Fruit fly (Drosophila melanogaster): Measurements from ENCODE around the gene dsb.
A peak's percentile ranks its signal among the peaks of the same experiment; 100 is the strongest.

dsb gene

dm6 chr3L:1861794-1862447 is 48.1 kb downstream of the dsb start, which contains the start of gene Rap1 (continued):
- TF ChIP-seq Med (GFP tag) (peak; percentile 90), Mrtf (GFP tag; IDR thresholded peaks at IDR 0.05) (peak; percentile 68), ind (GFP tag; optimal IDR thresholded peaks at IDR 0.05) (peak; percentile 49), cas (GFP tag; IDR thresholded peaks at IDR 0.05) (peak; percentile 60; the same call in 1 of the 2 replicates), CG10321 (GFP tag; IDR thresholded peaks at IDR 0.05) (0 out of 2 replicates have a peak, but pooled peaks have one; percentile 25), sens (GFP tag) (peak; percentile 85), CG15073 (GFP tag; optimal IDR thresholded peaks at IDR 0.05) (no peak), lab (GFP tag; optimal IDR thresholded peaks at IDR 0.05) (peak; percentile 65), grn (GFP tag; optimal IDR thresholded peaks at IDR 0.05) (no peak), mirr (GFP tag; optimal IDR thresholded peaks at IDR 0.05) (peak; percentile 53), Hey (tag; optimal IDR thresholded peaks at IDR 0.05) (no peak), Dref (GFP tag; IDR thresholded peaks at IDR 0.05) (peak; percentile 56), D19B (GFP tag; optimal IDR thresholded peaks at IDR 0.05) (peak; percentile 36), aop (GFP tag; IDR thresholded peaks at IDR 0.05) (peak; percentile 9; the same call in 1 of the 2 replicates), Drgx (GFP tag; IDR thresholded peaks at IDR 0.05) (peak; percentile 35; the same call in 1 of the 2 replicates), zen (tag; optimal IDR thresholded peaks at IDR 0.05) (peak; percentile 35), CG1602 (GFP tag; optimal IDR thresholded peaks at IDR 0.05) (peak; percentile 45), en (GFP tag; optimal IDR thresholded peaks at IDR 0.05) (no peak), CG7963 (GFP tag; IDR thresholded peaks at IDR 0.05; ENCODE audit: partially characterized antibody) (peak; percentile 85), Mes4 (GFP tag; optimal IDR thresholded peaks at IDR 0.05) (peak; percentile 0), CG10543 (GFP tag; optimal IDR thresholded peaks at IDR 0.05) (peak; percentile 32), wor (GFP tag; IDR thresholded peaks at IDR 0.05) (peak; percentile 15; the same call in 1 of the 2 replicates), NC2α (GFP tag; optimal IDR thresholded peaks at IDR 0.05) (no peak), CG42726 (GFP tag; IDR thresholded peaks at IDR 0.05; ENCODE audit: partially characterized antibody) (peak; percentile 96), Hr51 (GFP tag; optimal IDR thresholded peaks at IDR 0.05) (peak in 1 of 2 experiments; percentile 39), emc (GFP tag; optimal IDR thresholded peaks at IDR 0.05) (peak; percentile 18), CG14050 (GFP tag; IDR thresholded peaks at IDR 0.05) (peak; percentile 28; the same call in 2 of the 3 replicates), Gsc (GFP tag; IDR thresholded peaks at IDR 0.05) (no peak), hkb (optimal IDR thresholded peaks at IDR 0.05) (no peak), hkb (GFP tag; IDR thresholded peaks at IDR 0.05) (0 out of 2 replicates have a peak, but pooled peaks have one; percentile 41), pnt (GFP tag; optimal IDR thresholded peaks at IDR 0.05) (peak; percentile 64), CG6765 (GFP tag; optimal IDR thresholded peaks at IDR 0.05) (no peak), HHEX (GFP tag; optimal IDR thresholded peaks at IDR 0.05) (peak; percentile 60), dan (GFP tag; IDR thresholded peaks at IDR 0.05) (0 out of 2 replicates have a peak, but pooled peaks have one; percentile 4), Hand (GFP tag; optimal IDR thresholded peaks at IDR 0.05) (peak; percentile 20), dysf (GFP tag; IDR thresholded peaks at IDR 0.05) (peak; percentile 77), tio (GFP tag; optimal IDR thresholded peaks at IDR 0.05) (no peak), CG31388 (GFP tag; optimal IDR thresholded peaks at IDR 0.05) (no peak), tll (GFP tag; optimal IDR thresholded peaks at IDR 0.05) (no peak), CG4617 (GFP tag; optimal IDR thresholded peaks at IDR 0.05; ENCODE audit: borderline replicate concordance) (peak; percentile 95), Jarid2 (GFP tag; optimal IDR thresholded peaks at IDR 0.05) (no peak), vvl (GFP tag; IDR thresholded peaks at IDR 0.05) (peak; percentile 81), Dp (GFP tag; optimal IDR thresholded peaks at IDR 0.05) (peak; percentile 25), onecut (GFP tag; IDR thresholded peaks at IDR 0.05) (peak; percentile 47), repo (GFP tag; optimal IDR thresholded peaks at IDR 0.05) (no peak), slp2 (GFP tag; optimal IDR thresholded peaks at IDR 0.05) (peak; percentile 54), lola (GFP tag; optimal IDR thresholded peaks at IDR 0.05) (peak in 1 of 3 experiments; percentile 43), E2f1 (GFP tag; IDR thresholded peaks at IDR 0.05) (peak; percentile 70), Nf-YA (GFP tag; IDR thresholded peaks at IDR 0.05) (peak; percentile 21; the same call in 1 of the 2 replicates)

All from whole organism, embryonic.